Fruit fly (Drosophila melanogaster): ENCODE data around the gene cyc.

The cyc gene

DNA sequence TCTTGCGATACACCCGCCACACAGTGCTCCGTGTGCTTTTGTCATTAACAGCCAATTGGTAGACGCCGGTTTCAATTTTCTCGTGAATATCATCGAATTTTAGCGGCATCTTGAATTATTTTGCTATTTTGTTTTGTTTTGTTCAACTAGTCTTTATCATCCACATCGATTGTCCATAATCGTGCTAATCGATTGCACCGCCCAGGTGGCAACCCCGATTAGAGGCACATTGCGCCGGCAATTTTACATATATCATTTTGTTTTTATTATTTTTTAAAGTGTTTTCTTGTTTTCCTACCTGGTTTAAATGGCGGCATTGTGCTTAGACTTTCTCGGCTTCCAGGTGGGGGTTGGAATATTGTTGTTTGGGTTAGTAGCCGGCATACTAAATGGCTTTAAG, 9.8 kb downstream of the cyc start, which contains the start of gene CG34116 (continued):
- TF ChIP-seq seq (GFP tag; IDR thresholded peaks at IDR 0.05) (no peak), CG33557 (GFP tag; optimal IDR thresholded peaks at IDR 0.05) (no peak), CG17568 (GFP tag; optimal IDR thresholded peaks at IDR 0.05) (no peak), Scr (GFP tag; IDR thresholded peaks at IDR 0.05; ENCODE audit: partially characterized antibody) (peak; percentile 70), odd (GFP tag; optimal IDR thresholded peaks at IDR 0.05) (no peak), amos (GFP tag; IDR thresholded peaks at IDR 0.05; ENCODE audit: partially characterized antibody) (peak; percentile 66; the same call in 1 of the 2 replicates), CG6254 (GFP tag; optimal IDR thresholded peaks at IDR 0.05) (no peak), CG4404 (GFP tag; IDR thresholded peaks at IDR 0.05) (no peak), CG6854 (GFP tag; optimal IDR thresholded peaks at IDR 0.05) (no peak), CG32772 (GFP tag; IDR thresholded peaks at IDR 0.05) (no peak), CG6791 (GFP tag; IDR thresholded peaks at IDR 0.05; ENCODE audit: partially characterized antibody) (peak; percentile 84), CG2875 (GFP tag; optimal IDR thresholded peaks at IDR 0.05) (no peak), CG4820 (GFP tag; optimal IDR thresholded peaks at IDR 0.05) (no peak), Vsx1 (GFP tag; optimal IDR thresholded peaks at IDR 0.05) (no peak), dmrt11E (tag; optimal IDR thresholded peaks at IDR 0.05) (no peak), lov (optimal IDR thresholded peaks at IDR 0.05) (no peak), lov (GFP tag; IDR thresholded peaks at IDR 0.05) (no peak), Dip2 (GFP tag; IDR thresholded peaks at IDR 0.05) (no peak), ATbp (GFP tag; optimal IDR thresholded peaks at IDR 0.05) (no peak), CG10959 (GFP tag; IDR thresholded peaks at IDR 0.05) (no peak), Dref (GFP tag; IDR thresholded peaks at IDR 0.05) (peak; percentile 76), zen2 (GFP tag; IDR thresholded peaks at IDR 0.05; ENCODE audit: partially characterized antibody) (peak; percentile 75; the same call in 2 of the 3 replicates), inv (GFP tag; IDR thresholded peaks at IDR 0.05; ENCODE audit: partially characterized antibody) (peak; percentile 41; the same call in 1 of the 2 replicates), Lim3 (GFP tag; IDR thresholded peaks at IDR 0.05) (no peak), D19A (tag; optimal IDR thresholded peaks at IDR 0.05) (no peak), bbx (GFP tag; IDR thresholded peaks at IDR 0.05; ENCODE audit: partially characterized antibody) (peak; percentile 73), Atf6 (GFP tag; IDR thresholded peaks at IDR 0.05) (no peak), Usf (GFP tag; optimal IDR thresholded peaks at IDR 0.05) (no peak), tx (GFP tag; optimal IDR thresholded peaks at IDR 0.05) (no peak), crc (GFP tag; optimal IDR thresholded peaks at IDR 0.05) (no peak), grau (tag; optimal IDR thresholded peaks at IDR 0.05) (no peak), CG7963 (GFP tag; IDR thresholded peaks at IDR 0.05; ENCODE audit: partially characterized antibody) (peak; percentile 38; the same call in 2 of the 3 replicates)

DNA sequence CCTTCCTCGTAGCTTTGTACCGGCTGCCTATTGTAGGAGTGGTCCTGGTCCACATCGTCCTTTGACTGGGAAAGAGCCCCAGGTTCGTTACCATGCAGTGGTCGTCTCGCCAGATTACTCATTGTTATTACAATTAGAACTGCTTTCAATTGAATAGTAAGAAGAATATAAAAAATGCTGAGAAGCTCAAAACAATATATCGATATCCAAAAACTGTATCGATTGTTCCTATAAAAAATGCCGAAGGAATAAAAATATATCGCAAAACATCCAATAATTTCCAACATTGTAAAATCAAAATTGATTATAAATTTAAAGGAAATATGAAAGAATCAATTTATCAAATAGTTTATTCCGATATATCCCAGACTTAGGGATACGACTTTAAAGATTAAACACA, 10.8 kb downstream of the cyc start, which contains the start of the genes TORIP and Ccdc58:
TSS of gene TORIP (minus strand) at position 173 of the 400 bp plus-strand sequence.
TSS of gene Ccdc58 (plus strand) at position 274 of the 400 bp plus-strand sequence.
- TF ChIP-seq chm (GFP tag; IDR thresholded peaks at IDR 0.05) (no peak), hbn (GFP tag; IDR thresholded peaks at IDR 0.05; ENCODE audit: partially characterized antibody) (peak; percentile 81), Myb (GFP tag; optimal IDR thresholded peaks at IDR 0.05) (no peak), CG3995 (GFP tag; optimal IDR thresholded peaks at IDR 0.05) (no peak), CG31224 (GFP tag; IDR thresholded peaks at IDR 0.05) (no peak), chn (GFP tag; optimal IDR thresholded peaks at IDR 0.05) (no peak), mld (GFP tag; IDR thresholded peaks at IDR 0.05; ENCODE audit: partially characterized antibody) (peak; percentile 75; the same call in 2 of the 3 replicates), CG8290 (GFP tag; optimal IDR thresholded peaks at IDR 0.05) (no peak), CG8290 (tag; optimal IDR thresholded peaks at IDR 0.05) (no peak), CG13287 (GFP tag; IDR thresholded peaks at IDR 0.05; ENCODE audit: partially characterized antibody) (peak; percentile 86), CG30431 (GFP tag; optimal IDR thresholded peaks at IDR 0.05) (no peak), CG3726 (GFP tag; IDR thresholded peaks at IDR 0.05) (no peak), HHEX (GFP tag; optimal IDR thresholded peaks at IDR 0.05) (no peak), CG3838 (GFP tag; optimal IDR thresholded peaks at IDR 0.05) (no peak), CG7839 (tag; optimal IDR thresholded peaks at IDR 0.05) (no peak), Dad (GFP tag; optimal IDR thresholded peaks at IDR 0.05) (no peak), gt (GFP tag; IDR thresholded peaks at IDR 0.05) (no peak), crp (GFP tag; optimal IDR thresholded peaks at IDR 0.05) (peak in 1 of 2 experiments; percentile 29), Sry-δ (GFP tag; optimal IDR thresholded peaks at IDR 0.05) (peak; percentile 20), tup (GFP tag; optimal IDR thresholded peaks at IDR 0.05) (no peak)
